Worm (Caenorhabditis elegans) whole organism, L4 larva: ENCODE measurements around the gene C04F5.8.

Source experiments
- F10B5.3 ChIP-seq: sonication (generic microtip); optimal IDR thresholded peaks from 2 replicates; lab custom pipeline; 2016; ENCODE audit warnings: mild to moderate bottlenecking, missing genetic modification characterization, missing compliant biosample characterization
- Y105C5A.15 ChIP-seq: fragments of 200-800 bp; sonication (Bioruptor generic); IDR thresholded peaks from 2 replicates; pipeline ENCODE4 v1.3.6; 2022; ENCODE audit warnings: missing genetic modification characterization, missing compliant biosample characterization
- ceh-20 ChIP-seq: fragments of 200-800 bp; sonication (Bioruptor generic); IDR thresholded peaks from 2 replicates; pipeline ENCODE4 v1.3.6; 2022; ENCODE audit warnings: missing genetic modification reagents, missing genetic modification characterization, missing compliant biosample characterization
- dmd-6 ChIP-seq: fragments of 200-800 bp; sonication (Bioruptor generic); IDR thresholded peaks from 2 replicates; pipeline ENCODE4 v1.3.6; 2022; ENCODE audit warnings: missing genetic modification reagents, missing genetic modification characterization, missing compliant biosample characterization
- lsy-2 ChIP-seq, 2 experiments: fragments of 150-350 bp in 1 of 2; sonication (generic microtip) in 1 of 2; optimal IDR thresholded peaks; 2 replicates each; lab custom pipeline; 2014 to 2017; ENCODE audit warnings: missing biosample characterization in 2 of 2, missing genetic modification characterization in 2 of 2
- sdz-12 ChIP-seq: fragments of 200-800 bp; sonication (Bioruptor generic); optimal IDR thresholded peaks from 2 replicates; lab custom pipeline; 2018; ENCODE audit warnings: mild to moderate bottlenecking, missing genetic modification characterization, missing compliant biosample characterization

DNA sequence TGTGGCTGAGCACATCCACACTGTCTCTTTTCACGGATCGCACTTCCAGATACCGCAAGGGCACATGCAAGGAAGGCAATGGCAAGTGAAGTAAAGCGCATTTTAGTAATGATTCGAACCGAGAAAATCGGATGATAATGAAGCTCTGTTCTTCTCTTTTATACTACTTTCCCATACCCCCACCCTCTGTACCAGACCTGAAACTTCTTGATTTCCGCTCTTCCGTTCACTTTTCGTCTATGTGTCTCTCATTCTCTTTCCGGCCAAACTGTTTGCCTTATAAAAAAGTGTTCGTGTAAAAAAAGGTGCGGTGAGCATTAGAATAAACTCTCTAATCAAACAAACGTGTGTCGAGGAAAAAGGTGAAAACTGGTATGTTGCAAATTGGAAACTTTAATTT is 48.2 kb upstream of the C04F5.8 start, which contains the start of gene abu-6:
- TF ChIP-seq dmd-6 (GFP tag; lab: Robert Waterston, UW) (no peak), Y105C5A.15 (GFP tag; lab: Robert Waterston, UW) (no peak), lsy-2 (tag; optimal IDR thresholded peaks at IDR 0.05; lab: Kevin White, UChicago) (no peak), ceh-20 (GFP tag; lab: Robert Waterston, UW) (no peak), sdz-12 (GFP tag; lab: Kevin White, UChicago) (no peak), F10B5.3 (tag; lab: Kevin White, UChicago) (no peak)
